Fruit fly (Drosophila melanogaster): ENCODE data around the gene CG12320.

CG12320 gene

dm6 chr3R:18242089-18242955 is 10.2 kb downstream of the CG12320 start, which contains the start of the genes CG7156 and 14-3-3epsilon (continued):
- TF ChIP-seq Fer3 (tag; optimal IDR thresholded peaks at IDR 0.05) (peak; percentile 51), Stat92E (GFP tag; optimal IDR thresholded peaks at IDR 0.05) (peak in 1 of 3 experiments; percentile 63), CG31224 (GFP tag; IDR thresholded peaks at IDR 0.05) (no peak), CG33213 (GFP tag; optimal IDR thresholded peaks at IDR 0.05) (peak; percentile 49), Fer2 (tag; optimal IDR thresholded peaks at IDR 0.05) (no peak), sd (tag; optimal IDR thresholded peaks at IDR 0.05) (no peak), CG4707 (GFP tag; optimal IDR thresholded peaks at IDR 0.05) (peak; percentile 22), CG6254 (GFP tag; optimal IDR thresholded peaks at IDR 0.05) (no peak), ham (GFP tag; IDR thresholded peaks at IDR 0.05) (no peak), bsh (GFP tag; optimal IDR thresholded peaks at IDR 0.05) (peak in 1 of 2 experiments; percentile 65), cg (GFP tag; optimal IDR thresholded peaks at IDR 0.05) (no peak), CG6689 (GFP tag; IDR thresholded peaks at IDR 0.05) (peak; percentile 33; the same call in 1 of the 2 replicates), CG17328 (GFP tag; IDR thresholded peaks at IDR 0.05) (peak; percentile 69), NK7.1 (GFP tag; optimal IDR thresholded peaks at IDR 0.05) (no peak), Gsc (GFP tag; IDR thresholded peaks at IDR 0.05) (no peak), CG11723 (GFP tag; optimal IDR thresholded peaks at IDR 0.05) (no peak), ap (GFP tag; IDR thresholded peaks at IDR 0.05) (peak; percentile 41; the same call in 1 of the 2 replicates), Camta (GFP tag; optimal IDR thresholded peaks at IDR 0.05) (peak; percentile 25), CG12155 (GFP tag; optimal IDR thresholded peaks at IDR 0.05) (peak; percentile 57), zen (tag; optimal IDR thresholded peaks at IDR 0.05) (peak; percentile 57), HLH3B (GFP tag; IDR thresholded peaks at IDR 0.05) (no peak), HLHmδ (GFP tag; optimal IDR thresholded peaks at IDR 0.05) (peak; percentile 44), NC2β (GFP tag; optimal IDR thresholded peaks at IDR 0.05) (no peak), Rfx (GFP tag; IDR thresholded peaks at IDR 0.05) (peak; percentile 38), odd (GFP tag; optimal IDR thresholded peaks at IDR 0.05) (peak; percentile 26), Dp (GFP tag; optimal IDR thresholded peaks at IDR 0.05) (peak; percentile 65), p53 (GFP tag; optimal IDR thresholded peaks at IDR 0.05) (peak; percentile 57), CG1647 (GFP tag; optimal IDR thresholded peaks at IDR 0.05) (no peak), so (GFP tag; IDR thresholded peaks at IDR 0.05) (peak; percentile 55; the same call in 2 of the 3 replicates), fru (optimal IDR thresholded peaks at IDR 0.05) (no peak), CG2202 (tag; optimal IDR thresholded peaks at IDR 0.05) (peak; percentile 20), Bgb (GFP tag; IDR thresholded peaks at IDR 0.05; ENCODE audit: partially characterized antibody) (0 out of 2 replicates have a peak, but pooled peaks have one; percentile 51), CG18764 (GFP tag; optimal IDR thresholded peaks at IDR 0.05) (peak; percentile 37), dpn (GFP tag; optimal IDR thresholded peaks at IDR 0.05) (peak in 1 of 2 experiments; percentile 45), CG12219 (GFP tag; optimal IDR thresholded peaks at IDR 0.05) (peak; percentile 37)

dm6 chr3R:18235879-18236278 is 16.7 kb downstream of the CG12320 start, which contains the start of gene repo:
repo (plus strand) TSS chr3R:18236192.
- peak; percentile 23; the same call in 1 of the 2 replicates for TF ChIP-seq Dref (GFP tag; IDR thresholded peaks at IDR 0.05)
- no peak for TF ChIP-seq CG3838 (GFP tag; optimal IDR thresholded peaks at IDR 0.05)
- peak; percentile 31; the same call in 1 of the 2 replicates for TF ChIP-seq CG32532 (GFP tag; IDR thresholded peaks at IDR 0.05)
- peak; percentile 36; the same call in 1 of the 2 replicates for TF ChIP-seq CG32772 (GFP tag; IDR thresholded peaks at IDR 0.05)
- no peak for TF ChIP-seq CG8765 (GFP tag; IDR thresholded peaks at IDR 0.05)
- peak; percentile 98 for TF ChIP-seq Nf-YC (tag; optimal IDR thresholded peaks at IDR 0.05)
- no peak for TF ChIP-seq CG8089 (GFP tag; optimal IDR thresholded peaks at IDR 0.05)
- no peak for TF ChIP-seq ftz-f1 (GFP tag; optimal IDR thresholded peaks at IDR 0.05)
- peak; percentile 12 for TF ChIP-seq CG5180 (GFP tag; optimal IDR thresholded peaks at IDR 0.05)
- TF ChIP-seq CG7271 (tag; optimal IDR thresholded peaks at IDR 0.05), result no peak
- TF ChIP-seq Dip2 (GFP tag; IDR thresholded peaks at IDR 0.05), result no peak
- no peak for TF ChIP-seq CG43689 (GFP tag; IDR thresholded peaks at IDR 0.05)
- TF ChIP-seq CG18262 (tag; optimal IDR thresholded peaks at IDR 0.05), result no peak
- no peak for TF ChIP-seq Chrac-16 (GFP tag; optimal IDR thresholded peaks at IDR 0.05)
- TF ChIP-seq CG10462 (GFP tag; optimal IDR thresholded peaks at IDR 0.05), result no peak
- no peak for TF ChIP-seq exex (tag; optimal IDR thresholded peaks at IDR 0.05)

Measured in whole organism, embryonic.